Fruit fly (Drosophila melanogaster) whole organism, embryonic: ENCODE results near the gene Pdi.
A peak's percentile ranks its signal among the peaks of the same experiment; 100 is the strongest.

ENCODE experiments used
- Adf1 ChIP-seq: fragments of 200-800 bp; sonication (Bioruptor generic); IDR thresholded peaks from 2 replicates; pipeline ENCODE4 v1.3.6; 2022; ENCODE audit warnings: missing biosample characterization, missing genetic modification characterization
- Antp ChIP-seq: fragments of 200-800 bp; sonication (Bioruptor generic); optimal IDR thresholded peaks from 3 replicates; lab custom pipeline; 2016; ENCODE audit warnings: missing biosample characterization, missing genetic modification characterization
- Atf6 ChIP-seq: fragments of 200-800 bp; sonication (Bioruptor generic); IDR thresholded peaks from 2 replicates; pipeline ENCODE4 v1.3.6; 2022; ENCODE audit warnings: missing biosample characterization, missing genetic modification characterization
- Blimp-1 ChIP-seq: fragments of 200-800 bp; sonication (Bioruptor generic); optimal IDR thresholded peaks from 3 replicates; lab custom pipeline; 2018; ENCODE audit warnings: missing biosample characterization, missing genetic modification characterization, mild to moderate bottlenecking, moderate library complexity, missing genetic modification reagents
- CG10147 ChIP-seq: fragments of 200-800 bp; sonication (Bioruptor generic); optimal IDR thresholded peaks from 2 replicates; lab custom pipeline; 2019; ENCODE audit warnings: missing biosample characterization, mild to moderate bottlenecking, missing genetic modification characterization, moderate library complexity
- CG10462 ChIP-seq: fragments of 200-800 bp; sonication (Bioruptor generic); optimal IDR thresholded peaks from 2 replicates; lab custom pipeline; 2016; ENCODE audit warnings: missing biosample characterization, missing genetic modification characterization
- CG11093 ChIP-seq: fragments of 200-800 bp; sonication (Bioruptor generic); IDR thresholded peaks from 3 replicates; pipeline ENCODE4 v1.3.6; 2022; ENCODE audit warnings: missing biosample characterization, missing genetic modification characterization
- CG13424 ChIP-seq: fragments of 200-800 bp; sonication (Bioruptor generic); optimal IDR thresholded peaks from 2 replicates; lab custom pipeline; 2019; ENCODE audit warnings: missing biosample characterization, mild to moderate bottlenecking, missing genetic modification characterization, moderate library complexity
- CG13775 ChIP-seq: fragments of 200-800 bp; sonication (Bioruptor generic); optimal IDR thresholded peaks from 3 replicates; lab custom pipeline; 2017; ENCODE audit warnings: missing biosample characterization, mild to moderate bottlenecking, missing genetic modification characterization
- CG14014 ChIP-seq: fragments of 200-800 bp; sonication (Bioruptor generic); IDR thresholded peaks from 2 replicates; pipeline ENCODE4 v1.3.6; 2022; ENCODE audit warnings: missing biosample characterization, missing genetic modification characterization
- CG14667 ChIP-seq: fragments of 200-800 bp; sonication (Bioruptor generic); IDR thresholded peaks from 2 replicates; pipeline ENCODE4 v1.3.6; 2022; ENCODE audit warnings: missing biosample characterization, missing genetic modification characterization
- CG14860 ChIP-seq: fragments of 200-800 bp; sonication (Bioruptor generic); IDR thresholded peaks from 3 replicates; pipeline ENCODE4 v1.3.6; 2022; ENCODE audit warnings: missing biosample characterization, missing genetic modification characterization; ENCODE audit not compliant: partially characterized antibody
- CG1529 ChIP-seq: fragments of 200-800 bp; sonication (Bioruptor generic); optimal IDR thresholded peaks from 3 replicates; lab custom pipeline; 2018; ENCODE audit warnings: missing biosample characterization, missing genetic modification characterization
- CG17361 ChIP-seq: fragments of 200-800 bp; sonication (Bioruptor generic); IDR thresholded peaks from 3 replicates; pipeline ENCODE4 v1.3.6; 2022; ENCODE audit warnings: missing biosample characterization, missing genetic modification characterization
- CG17385 ChIP-seq: fragments of 200-800 bp; sonication (Bioruptor generic); optimal IDR thresholded peaks from 3 replicates; lab custom pipeline; 2018; ENCODE audit warnings: missing biosample characterization, mild to moderate bottlenecking, missing genetic modification characterization
- CG17568 ChIP-seq: fragments of 200-800 bp; sonication (Bioruptor generic); optimal IDR thresholded peaks from 2 replicates; lab custom pipeline; 2018; ENCODE audit warnings: missing biosample characterization, mild to moderate bottlenecking, missing genetic modification characterization, moderate library complexity
- CG17829 ChIP-seq: fragments of 200-800 bp; optimal IDR thresholded peaks from 2 replicates; lab custom pipeline; 2019; ENCODE audit warnings: missing biosample characterization, mild to moderate bottlenecking, missing genetic modification characterization, moderate library complexity
- CG2889 ChIP-seq: fragments of 200-800 bp; sonication (Bioruptor generic); IDR thresholded peaks from 3 replicates; pipeline ENCODE4 v1.3.6; 2022; ENCODE audit warnings: missing biosample characterization, missing genetic modification characterization
- CG30403 ChIP-seq: fragments of 200-800 bp; sonication (Bioruptor generic); optimal IDR thresholded peaks from 3 replicates; lab custom pipeline; 2016; ENCODE audit warnings: missing biosample characterization, missing genetic modification characterization
- CG34224 ChIP-seq: fragments of 200-800 bp; sonication (Bioruptor generic); IDR thresholded peaks from 3 replicates; pipeline ENCODE4 v1.3.6; 2022; ENCODE audit warnings: missing biosample characterization, missing genetic modification characterization; ENCODE audit not compliant: partially characterized antibody
- CG6689 ChIP-seq: fragments of 200-800 bp; sonication (Bioruptor generic); IDR thresholded peaks from 2 replicates; pipeline ENCODE4 v1.3.6; 2022; ENCODE audit warnings: missing biosample characterization, missing genetic modification characterization
- CG6813 ChIP-seq: fragments of 200-800 bp; sonication (Bioruptor generic); optimal IDR thresholded peaks from 2 replicates; lab custom pipeline; 2017; ENCODE audit warnings: missing biosample characterization, missing genetic modification characterization, mild to moderate bottlenecking, moderate library complexity, missing genetic modification reagents
- CG9215 ChIP-seq: fragments of 200-800 bp; sonication (Bioruptor generic); IDR thresholded peaks from 2 replicates; pipeline ENCODE4 v1.3.6; 2022; ENCODE audit warnings: missing biosample characterization, missing genetic modification characterization
- D19A ChIP-seq: fragments of 200-800 bp; optimal IDR thresholded peaks from 3 replicates; lab custom pipeline; 2019; ENCODE audit warnings: missing biosample characterization, mild to moderate bottlenecking, missing genetic modification characterization, moderate library complexity
- D19B ChIP-seq: fragments of 200-800 bp; sonication (Bioruptor generic); optimal IDR thresholded peaks from 2 replicates; lab custom pipeline; 2017; ENCODE audit warnings: missing biosample characterization, mild to moderate bottlenecking, missing genetic modification characterization
- E2f2 ChIP-seq: fragments of 200-800 bp; sonication (Bioruptor generic); IDR thresholded peaks from 2 replicates; pipeline ENCODE4 v1.3.6; 2022; ENCODE audit warnings: missing biosample characterization, missing genetic modification characterization
- Ets97D ChIP-seq: fragments of 200-800 bp; sonication (Bioruptor generic); optimal IDR thresholded peaks from 3 replicates; lab custom pipeline; 2016; ENCODE audit warnings: missing biosample characterization, missing genetic modification characterization
- NC2β ChIP-seq: fragments of 200-800 bp; sonication (Bioruptor generic); optimal IDR thresholded peaks from 2 replicates; lab custom pipeline; 2016; ENCODE audit warnings: missing biosample characterization, missing genetic modification characterization
- NFAT ChIP-seq: fragments of 200-800 bp; sonication (Bioruptor generic); IDR thresholded peaks from 2 replicates; pipeline ENCODE4 v1.3.6; 2022; ENCODE audit warnings: missing biosample characterization, missing genetic modification characterization
- Neu2 ChIP-seq: fragments of 200-800 bp; sonication (Bioruptor generic); optimal IDR thresholded peaks from 3 replicates; lab custom pipeline; 2016; ENCODE audit warnings: missing biosample characterization, missing genetic modification characterization, borderline replicate concordance
- Opbp ChIP-seq: fragments of 200-800 bp; sonication (Bioruptor generic); IDR thresholded peaks from 3 replicates; pipeline ENCODE4 v1.3.6; 2022; ENCODE audit warnings: missing biosample characterization, missing genetic modification characterization; ENCODE audit not compliant: partially characterized antibody
- Spps ChIP-seq: fragments of 200-800 bp; sonication (Bioruptor generic); optimal IDR thresholded peaks from 2 replicates; lab custom pipeline; 2018; ENCODE audit warnings: missing biosample characterization, mild to moderate bottlenecking, missing genetic modification characterization
- Sry-δ ChIP-seq: fragments of 200-800 bp; sonication (Bioruptor generic); optimal IDR thresholded peaks from 2 replicates; lab custom pipeline; 2016; ENCODE audit warnings: missing biosample characterization, missing genetic modification characterization
- al ChIP-seq: fragments of 200-800 bp; sonication (Bioruptor generic); IDR thresholded peaks from 2 replicates; pipeline ENCODE4 v1.3.6; 2022; ENCODE audit warnings: missing biosample characterization, missing genetic modification characterization
- ap ChIP-seq: fragments of 200-800 bp; sonication (Bioruptor generic); IDR thresholded peaks from 2 replicates; pipeline ENCODE4 v1.3.6; 2022; ENCODE audit warnings: missing biosample characterization, missing genetic modification characterization
- cas ChIP-seq: fragments of 200-800 bp; sonication (Bioruptor generic); IDR thresholded peaks from 2 replicates; pipeline ENCODE4 v1.3.6; 2022; ENCODE audit warnings: missing biosample characterization, missing genetic modification characterization
- chif ChIP-seq, 2 experiments: fragments of 200-800 bp; sonication (Bioruptor generic); optimal IDR thresholded peaks; 3 replicates each; lab custom pipeline; 2016; ENCODE audit warnings: missing biosample characterization in 2 of 2, missing genetic modification characterization in 2 of 2
- dysf ChIP-seq: fragments of 200-800 bp; sonication (Bioruptor generic); IDR thresholded peaks from 3 replicates; pipeline ENCODE4 v1.3.6; 2022; ENCODE audit warnings: missing biosample characterization, missing genetic modification characterization
- en ChIP-seq: fragments of 200-800 bp; sonication (Bioruptor generic); optimal IDR thresholded peaks from 2 replicates; lab custom pipeline; 2016; ENCODE audit warnings: missing biosample characterization, missing genetic modification characterization
- gce ChIP-seq: fragments of 200-800 bp; sonication (Bioruptor generic); IDR thresholded peaks from 3 replicates; pipeline ENCODE4 v1.3.6; 2022; ENCODE audit warnings: missing biosample characterization, missing genetic modification characterization
- her ChIP-seq: fragments of 200-800 bp; sonication (Bioruptor generic); optimal IDR thresholded peaks from 2 replicates; lab custom pipeline; 2016; ENCODE audit warnings: missing biosample characterization, missing genetic modification characterization
- luna ChIP-seq: fragments of 200-800 bp; sonication (Bioruptor generic); optimal IDR thresholded peaks from 2 replicates; lab custom pipeline; 2016; ENCODE audit warnings: missing biosample characterization, missing genetic modification characterization
- onecut ChIP-seq: fragments of 200-800 bp; sonication (Bioruptor generic); IDR thresholded peaks from 2 replicates; pipeline ENCODE4 v1.3.6; 2022; ENCODE audit warnings: missing biosample characterization, missing genetic modification characterization
- phol ChIP-seq: fragments of 200-800 bp; sonication (Bioruptor generic); optimal IDR thresholded peaks from 3 replicates; lab custom pipeline; 2018; ENCODE audit warnings: missing biosample characterization, mild to moderate bottlenecking, missing genetic modification characterization, moderate library complexity
- pum ChIP-seq: fragments of 200-800 bp; sonication (Bioruptor generic); optimal IDR thresholded peaks from 2 replicates; lab custom pipeline; 2016; ENCODE audit warnings: missing biosample characterization, missing genetic modification characterization
- ranshi ChIP-seq: fragments of 200-800 bp; sonication (Bioruptor generic); IDR thresholded peaks from 2 replicates; pipeline ENCODE4 v1.3.6; 2022; ENCODE audit warnings: missing biosample characterization, missing genetic modification characterization
- seq ChIP-seq: fragments of 200-800 bp; sonication (Bioruptor generic); IDR thresholded peaks from 2 replicates; pipeline ENCODE4 v1.3.6; 2022; ENCODE audit warnings: missing biosample characterization, missing genetic modification characterization
- slou ChIP-seq: fragments of 200-800 bp; sonication (Bioruptor generic); optimal IDR thresholded peaks from 3 replicates; lab custom pipeline; 2016; ENCODE audit warnings: missing biosample characterization, missing genetic modification characterization
- trem ChIP-seq: fragments of 200-800 bp; optimal IDR thresholded peaks from 3 replicates; lab custom pipeline; 2019; ENCODE audit warnings: missing biosample characterization, mild to moderate bottlenecking, missing genetic modification characterization, moderate library complexity

Pdi gene

DNA sequence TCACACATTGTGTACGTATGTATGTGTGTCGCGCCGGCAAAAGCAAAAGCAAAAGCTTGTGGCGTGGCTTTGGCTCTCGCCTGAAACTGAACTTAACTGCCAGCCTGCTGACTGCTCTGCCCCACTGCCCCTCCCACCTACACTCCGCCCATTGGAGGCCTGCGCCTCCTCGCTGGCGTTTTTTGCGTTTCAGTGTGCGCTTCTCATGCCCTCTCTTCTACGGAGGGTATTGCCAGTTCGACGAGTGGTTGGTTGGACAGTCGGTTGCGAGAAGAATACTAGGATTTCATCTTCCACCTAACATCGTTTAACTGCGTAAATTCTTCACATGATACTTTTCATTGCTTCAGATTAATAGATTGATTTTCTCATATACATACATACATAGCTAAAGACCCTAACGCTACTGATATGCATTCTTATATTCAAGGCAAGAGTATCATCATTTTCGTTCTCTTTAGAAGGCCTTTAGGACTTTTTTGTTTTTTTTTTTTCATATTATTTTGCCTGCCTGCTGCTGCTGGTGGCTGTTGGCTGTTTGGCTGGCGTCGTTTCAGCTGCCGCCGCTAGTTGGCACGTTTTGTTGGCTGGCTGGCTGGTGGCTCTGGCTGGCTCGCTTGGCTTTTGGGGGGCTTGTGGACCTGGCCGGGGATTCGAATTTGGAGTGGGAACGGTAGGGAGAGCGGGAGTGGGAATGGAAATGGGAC lies 37.6 kb downstream of the Pdi start (continued):
- TF ChIP-seq gce (GFP tag; lab: Robert Waterston, UW) (0 out of 3 replicates have a peak, but pooled peaks have one; percentile 5), cas (GFP tag; lab: Robert Waterston, UW) (no peak), CG14014 (GFP tag; lab: Robert Waterston, UW) (peak; percentile 59; the same call in 1 of the 2 replicates), D19A (tag; lab: Kevin White, UChicago) (peak; percentile 95), NC2β (GFP tag; lab: Kevin White, UChicago) (peak; percentile 23), CG14860 (no peak), CG13424 (tag; lab: Kevin White, UChicago) (peak; percentile 70), seq (GFP tag; lab: Robert Waterston, UW) (no peak), CG9215 (GFP tag; lab: Robert Waterston, UW) (peak; percentile 52), CG30403 (GFP tag; lab: Kevin White, UChicago) (peak; percentile 74), al (GFP tag; lab: Robert Waterston, UW) (peak; percentile 38; the same call in 1 of the 2 replicates), CG2889 (GFP tag; lab: Robert Waterston, UW) (0 out of 3 replicates have a peak, but pooled peaks have one; percentile 7), CG11093 (peak; percentile 65; the same call in 1 of the 3 replicates), en (GFP tag; lab: Kevin White, UChicago) (peak; percentile 2), luna (GFP tag; lab: Kevin White, UChicago) (peak; percentile 32), CG6689 (GFP tag; lab: Robert Waterston, UW) (peak; percentile 53), Adf1 (peak; percentile 10; the same call in 1 of the 2 replicates), pum (GFP tag; lab: Kevin White, UChicago) (peak; percentile 56), E2f2 (peak; percentile 33), CG6813 (GFP tag; lab: Kevin White, UChicago) (peak; percentile 31), CG14667 (no peak; the same call in 1 of the 2 replicates), Opbp (GFP tag; lab: Robert Waterston, UW) (no peak), CG17361 (GFP tag; lab: Robert Waterston, UW) (peak; percentile 70; the same call in 2 of the 3 replicates), Neu2 (GFP tag; lab: Kevin White, UChicago) (no peak), CG17829 (tag; lab: Kevin White, UChicago) (peak; percentile 53), Spps (tag; lab: Kevin White, UChicago) (no peak), Sry-δ (GFP tag; lab: Kevin White, UChicago) (peak; percentile 17), CG1529 (GFP tag; lab: Kevin White, UChicago) (peak; percentile 47), slou (GFP tag; lab: Kevin White, UChicago) (peak; percentile 7), dysf (GFP tag; lab: Robert Waterston, UW) (peak; percentile 75), CG10462 (GFP tag; lab: Kevin White, UChicago) (no peak), CG34224 (GFP tag; lab: Robert Waterston, UW) (no peak), Blimp-1 (GFP tag; lab: Kevin White, UChicago) (peak; percentile 3), Ets97D (GFP tag; lab: Kevin White, UChicago) (peak; percentile 2), CG13775 (GFP tag; lab: Kevin White, UChicago) (peak; percentile 53), chif (GFP tag; optimal IDR thresholded peaks at IDR 0.05; lab: Kevin White, UChicago) (peak; percentile 20 to 44), Antp (GFP tag; lab: Kevin White, UChicago) (peak; percentile 72), Atf6 (peak; percentile 53; the same call in 1 of the 2 replicates), CG17568 (GFP tag; lab: Kevin White, UChicago) (peak; percentile 29), D19B (GFP tag; lab: Kevin White, UChicago) (peak; percentile 49), ranshi (GFP tag; lab: Robert Waterston, UW) (no peak; the same call in 1 of the 2 replicates), NFAT (GFP tag; lab: Robert Waterston, UW) (no peak), ap (GFP tag; lab: Robert Waterston, UW) (peak; percentile 28; the same call in 1 of the 2 replicates), phol (tag; lab: Kevin White, UChicago) (peak; percentile 23), CG10147 (GFP tag; lab: Kevin White, UChicago) (peak; percentile 35), trem (tag; lab: Kevin White, UChicago) (no peak), CG17385 (peak; percentile 61), onecut (GFP tag; lab: Robert Waterston, UW) (no peak), her (peak; percentile 49)
